Fruit fly (Drosophila melanogaster): Measurements from ENCODE around the gene RpL22.

RpL22 gene

dm6 chrX:784456-784855 lies 19.5 kb upstream of the RpL22 start, which contains the start of gene tw (continued):
- TF ChIP-seq fd3F (GFP tag; optimal IDR thresholded peaks at IDR 0.05) (no peak), Sry-δ (GFP tag; optimal IDR thresholded peaks at IDR 0.05) (peak; percentile 7), CG1792 (GFP tag; optimal IDR thresholded peaks at IDR 0.05) (no peak), danr (GFP tag; IDR thresholded peaks at IDR 0.05) (no peak), pfk (GFP tag; optimal IDR thresholded peaks at IDR 0.05) (no peak), CG13894 (tag; optimal IDR thresholded peaks at IDR 0.05) (peak; percentile 71), CG42726 (GFP tag; IDR thresholded peaks at IDR 0.05; ENCODE audit: partially characterized antibody) (0 out of 2 replicates have a peak, but pooled peaks have one; percentile 13), CG10654 (GFP tag; optimal IDR thresholded peaks at IDR 0.05) (no peak), en (GFP tag; optimal IDR thresholded peaks at IDR 0.05) (no peak), CHES-1-like (GFP tag; optimal IDR thresholded peaks at IDR 0.05) (no peak), unc-4 (GFP tag; IDR thresholded peaks at IDR 0.05; ENCODE audit: partially characterized antibody) (peak; percentile 52), D (optimal IDR thresholded peaks at IDR 0.05) (no peak), D (GFP tag; optimal IDR thresholded peaks at IDR 0.05) (no peak), BtbVII (GFP tag; optimal IDR thresholded peaks at IDR 0.05) (no peak), luna (GFP tag; optimal IDR thresholded peaks at IDR 0.05) (no peak), Hey (tag; optimal IDR thresholded peaks at IDR 0.05) (no peak), prd (optimal IDR thresholded peaks at IDR 0.05) (no peak), prd (GFP tag; IDR thresholded peaks at IDR 0.05) (no peak), Dp (GFP tag; optimal IDR thresholded peaks at IDR 0.05) (no peak), Oli (tag; optimal IDR thresholded peaks at IDR 0.05) (no peak), CG7556 (GFP tag; optimal IDR thresholded peaks at IDR 0.05) (no peak), CG14710 (tag; optimal IDR thresholded peaks at IDR 0.05) (peak; percentile 1), ham (GFP tag; IDR thresholded peaks at IDR 0.05) (no peak), unpg (GFP tag; optimal IDR thresholded peaks at IDR 0.05) (no peak), Asciz (GFP tag; optimal IDR thresholded peaks at IDR 0.05) (no peak), CG2199 (GFP tag; IDR thresholded peaks at IDR 0.05) (no peak), bbx (GFP tag; IDR thresholded peaks at IDR 0.05; ENCODE audit: partially characterized antibody) (peak; percentile 72), Fer3 (tag; optimal IDR thresholded peaks at IDR 0.05) (no peak), CG12155 (GFP tag; optimal IDR thresholded peaks at IDR 0.05) (no peak), Nf-YA (GFP tag; IDR thresholded peaks at IDR 0.05) (no peak), HLH4C (GFP tag; IDR thresholded peaks at IDR 0.05; ENCODE audit: partially characterized antibody) (peak; percentile 29; the same call in 1 of the 3 replicates), emc (GFP tag; optimal IDR thresholded peaks at IDR 0.05) (no peak), sob (GFP tag; IDR thresholded peaks at IDR 0.05) (0 out of 2 replicates have a peak, but pooled peaks have one; percentile 14), fd64A (GFP tag; optimal IDR thresholded peaks at IDR 0.05) (no peak), amos (GFP tag; IDR thresholded peaks at IDR 0.05; ENCODE audit: partially characterized antibody) (peak; percentile 57), CG7928 (GFP tag; optimal IDR thresholded peaks at IDR 0.05) (no peak), Lhr (GFP tag; optimal IDR thresholded peaks at IDR 0.05) (peak; percentile 13), CG4282 (GFP tag; optimal IDR thresholded peaks at IDR 0.05) (no peak), bcd (GFP tag; optimal IDR thresholded peaks at IDR 0.05) (no peak), nerfin-1 (tag; optimal IDR thresholded peaks at IDR 0.05) (no peak), CG16779 (GFP tag; IDR thresholded peaks at IDR 0.05) (no peak), fd96Cb (tag; optimal IDR thresholded peaks at IDR 0.05) (no peak), Nf-YB (GFP tag; optimal IDR thresholded peaks at IDR 0.05) (no peak), NfI (GFP tag; optimal IDR thresholded peaks at IDR 0.05) (no peak), chif (GFP tag; optimal IDR thresholded peaks at IDR 0.05) (no peak), gcm2 (GFP tag; optimal IDR thresholded peaks at IDR 0.05) (no peak), CG1603 (tag; optimal IDR thresholded peaks at IDR 0.05) (peak; percentile 42), Usf (GFP tag; optimal IDR thresholded peaks at IDR 0.05) (no peak), vvl (GFP tag; IDR thresholded peaks at IDR 0.05) (0 out of 2 replicates have a peak, but pooled peaks have one; percentile 16), pan (optimal IDR thresholded peaks at IDR 0.05) (no peak), pan (GFP tag; optimal IDR thresholded peaks at IDR 0.05 in 1 of 2, IDR thresholded peaks at IDR 0.05 in 1 of 2) (no peak)
